Worm (Caenorhabditis elegans): Measurements from ENCODE around the gene mtss-1.

The mtss-1 gene

DNA sequence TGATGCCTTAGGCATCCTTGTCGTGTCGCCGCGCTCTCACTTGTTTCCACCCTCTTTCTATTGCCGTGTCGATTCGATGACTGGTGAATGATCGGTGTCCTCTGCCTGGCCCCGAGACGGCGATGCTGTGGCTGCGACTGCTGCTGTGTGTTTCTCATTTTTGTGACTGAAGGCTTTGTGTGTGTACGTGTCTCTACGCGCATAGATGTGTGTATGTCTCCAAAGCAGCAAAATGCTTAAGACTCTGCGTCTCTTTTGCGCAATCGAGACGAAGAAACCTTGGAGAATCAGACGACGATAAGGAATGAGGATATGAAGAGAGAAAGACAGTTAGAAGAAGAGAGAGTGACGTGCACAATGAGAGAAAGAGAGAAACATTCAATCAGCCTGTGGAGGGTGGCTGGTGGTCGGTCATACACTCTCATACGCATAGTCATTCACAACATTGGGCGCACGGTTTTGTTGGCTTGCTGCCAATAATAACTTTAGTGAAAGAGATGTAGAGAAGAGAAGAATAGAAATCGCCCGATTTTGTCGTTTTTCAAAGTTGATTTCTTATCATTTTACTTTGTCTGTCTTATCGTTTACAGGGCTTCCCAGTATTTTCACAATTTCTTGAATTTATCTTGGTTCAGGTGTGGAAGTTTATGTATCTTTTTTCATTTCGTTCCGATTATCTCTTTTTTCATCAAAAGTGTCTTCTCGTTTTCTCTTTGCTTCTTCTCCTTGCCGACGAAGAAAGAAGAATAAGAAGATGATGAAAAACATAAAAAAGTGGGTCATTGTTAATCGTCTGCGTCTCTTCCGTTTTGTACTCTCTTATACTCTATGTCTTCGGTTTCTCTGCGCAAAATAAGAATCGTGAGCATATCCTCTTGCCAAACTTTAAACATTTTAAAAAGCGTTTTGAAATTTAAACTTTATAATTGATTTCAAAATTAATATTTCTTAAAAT lies 34.0 kb downstream of the mtss-1 start:
- peak; percentile 97 for TF ChIP-seq hlh-1 (tag; optimal IDR thresholded peaks at IDR 0.05)
- peak; percentile 65 for TF ChIP-seq tbx-8 (GFP tag; optimal IDR thresholded peaks at IDR 0.05)
- no peak for TF ChIP-seq blmp-1 (tag; optimal IDR thresholded peaks at IDR 0.05)
- TF ChIP-seq unc-120 (tag; optimal IDR thresholded peaks at IDR 0.05; ENCODE audit: poor library complexity, severe bottlenecking): peak; percentile 97
- TF ChIP-seq unc-62 (GFP tag; optimal IDR thresholded peaks at IDR 0.05): peak; percentile 99
- TF ChIP-seq drap-1 (GFP tag; optimal IDR thresholded peaks at IDR 0.05): peak; percentile 86
- peak; percentile 89 for TF ChIP-seq pha-4 (tag; optimal IDR thresholded peaks at IDR 0.05)
- TF ChIP-seq elt-1 (tag; optimal IDR thresholded peaks at IDR 0.05; ENCODE audit: borderline replicate concordance, insufficient read depth): peak; percentile 25
- TF ChIP-seq sptf-1 (tag; optimal IDR thresholded peaks at IDR 0.05): peak; percentile 63
- TF ChIP-seq sem-2 (GFP tag; optimal IDR thresholded peaks at IDR 0.05): no peak
- no peak for TF ChIP-seq snpc-4 (tag; optimal IDR thresholded peaks at IDR 0.05)
- TF ChIP-seq M03D4.4 (tag; optimal IDR thresholded peaks at IDR 0.05): peak; percentile 55
- peak; percentile 93 for TF ChIP-seq elt-3 (tag; optimal IDR thresholded peaks at IDR 0.05)
- TF ChIP-seq zip-8 (tag; optimal IDR thresholded peaks at IDR 0.05): peak; percentile 39
- peak; percentile 97 for TF ChIP-seq nhr-237 (tag; optimal IDR thresholded peaks at IDR 0.05)
- peak; percentile 86 for TF ChIP-seq mls-2 (tag; optimal IDR thresholded peaks at IDR 0.05)
- peak; percentile 57 for TF ChIP-seq unc-39 (tag; optimal IDR thresholded peaks at IDR 0.05)
- TF ChIP-seq lin-32 (GFP tag; optimal IDR thresholded peaks at IDR 0.05): peak; percentile 31
- peak; percentile 99 for TF ChIP-seq ham-2 (GFP tag; optimal IDR thresholded peaks at IDR 0.05)
- peak; percentile 89 for TF ChIP-seq ztf-11 (tag; optimal IDR thresholded peaks at IDR 0.05)
- TF ChIP-seq mep-1 (tag; optimal IDR thresholded peaks at IDR 0.05): peak; percentile 98
- peak; percentile 85 for TF ChIP-seq lsy-2 (tag; optimal IDR thresholded peaks at IDR 0.05)
- peak; percentile 69 for TF ChIP-seq cnd-1 (tag; optimal IDR thresholded peaks at IDR 0.05)
- no peak for TF ChIP-seq flh-1 (GFP tag; optimal IDR thresholded peaks at IDR 0.05)
- peak; percentile 48 for TF ChIP-seq bed-3 (GFP tag; optimal IDR thresholded peaks at IDR 0.05)
- no peak for TF ChIP-seq ceh-83 (GFP tag; optimal IDR thresholded peaks at IDR 0.05)
- TF ChIP-seq lin-13 (tag; optimal IDR thresholded peaks at IDR 0.05): no peak
- peak; percentile 74 for TF ChIP-seq mab-5 (tag; optimal IDR thresholded peaks at IDR 0.05)
- TF ChIP-seq nhr-12 (tag; optimal IDR thresholded peaks at IDR 0.05): no peak
- TF ChIP-seq nhr-2 (tag; optimal IDR thresholded peaks at IDR 0.05): peak; percentile 97
- TF ChIP-seq nhr-76 (tag; optimal IDR thresholded peaks at IDR 0.05): no peak
- TF ChIP-seq nhr-28 (tag; optimal IDR thresholded peaks at IDR 0.05): peak; percentile 11
- TF ChIP-seq ceh-39 (tag; optimal IDR thresholded peaks at IDR 0.05): peak; percentile 93
- peak; percentile 47 for TF ChIP-seq ceh-43 (GFP tag; optimal IDR thresholded peaks at IDR 0.05)
- TF ChIP-seq ces-1 (GFP tag; optimal IDR thresholded peaks at IDR 0.05): peak; percentile 96

DNA sequence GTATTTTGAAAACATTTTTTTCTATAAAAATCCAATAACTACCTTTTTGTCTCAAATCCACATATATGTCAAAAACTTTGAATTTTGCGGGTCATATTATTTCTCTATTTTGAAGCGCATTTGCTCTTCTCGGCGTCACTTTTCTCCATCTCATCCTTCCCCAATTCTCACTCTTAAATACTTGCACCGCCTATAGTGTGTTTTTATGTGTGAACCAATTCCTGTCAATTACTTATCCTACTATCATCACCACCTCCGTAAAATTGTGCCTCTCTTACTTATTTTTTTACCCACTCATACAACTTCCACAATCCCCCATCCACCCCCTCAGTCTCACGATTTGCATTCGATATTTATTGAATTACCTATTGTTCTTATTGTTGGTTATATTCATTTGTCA lies 37.7 kb downstream of the mtss-1 start:
- TF ChIP-seq ceh-83 (GFP tag; optimal IDR thresholded peaks at IDR 0.05) (peak; percentile 43), nhr-76 (tag; optimal IDR thresholded peaks at IDR 0.05) (no peak)

ce11 chrIII:8807246-8807645 lies 39.1 kb downstream of the mtss-1 start, which contains the start of gene F54F2.7:
Gene F54F2.7 (minus strand): TSS chrIII:8807346.
- TF ChIP-seq drap-1 (GFP tag; optimal IDR thresholded peaks at IDR 0.05) (no peak), nhr-237 (tag; optimal IDR thresholded peaks at IDR 0.05) (no peak), lin-13 (tag; optimal IDR thresholded peaks at IDR 0.05) (no peak), elt-1 (tag; optimal IDR thresholded peaks at IDR 0.05; ENCODE audit: borderline replicate concordance, insufficient read depth) (no peak), ztf-11 (tag; optimal IDR thresholded peaks at IDR 0.05) (no peak), nhr-28 (tag; optimal IDR thresholded peaks at IDR 0.05) (no peak), tbx-8 (GFP tag; optimal IDR thresholded peaks at IDR 0.05) (no peak), ceh-39 (tag; optimal IDR thresholded peaks at IDR 0.05) (no peak), unc-120 (tag; optimal IDR thresholded peaks at IDR 0.05; ENCODE audit: poor library complexity, severe bottlenecking) (no peak), ceh-43 (GFP tag; optimal IDR thresholded peaks at IDR 0.05) (no peak), sem-2 (GFP tag; optimal IDR thresholded peaks at IDR 0.05) (no peak)
